Fruit fly (Drosophila melanogaster): ENCODE results near the gene CG6576.
A peak's percentile ranks its signal among the peaks of the same experiment; 100 is the strongest.

Gene CG6576

dm6 chr3L:8763037-8763454 lies 7.3 kb downstream of the CG6576 start (continued):
- peak; percentile 3 for TF ChIP-seq shn (GFP tag; optimal IDR thresholded peaks at IDR 0.05)
- no peak for TF ChIP-seq CG1233 (GFP tag; optimal IDR thresholded peaks at IDR 0.05)
- no peak for TF ChIP-seq CG5180 (GFP tag; optimal IDR thresholded peaks at IDR 0.05)
- no peak for TF ChIP-seq rib (GFP tag; IDR thresholded peaks at IDR 0.05)
- TF ChIP-seq ab (GFP tag; optimal IDR thresholded peaks at IDR 0.05): no peak
- no peak for TF ChIP-seq prd (optimal IDR thresholded peaks at IDR 0.05)
- peak; percentile 52; the same call in 1 of the 3 replicates for TF ChIP-seq prd (GFP tag; IDR thresholded peaks at IDR 0.05)
- peak; percentile 32; the same call in 1 of the 2 replicates for TF ChIP-seq E2f1 (GFP tag; IDR thresholded peaks at IDR 0.05)
- TF ChIP-seq Dad (GFP tag; optimal IDR thresholded peaks at IDR 0.05): no peak
- TF ChIP-seq sens-2 (GFP tag; IDR thresholded peaks at IDR 0.05): no peak
- TF ChIP-seq CG11695 (GFP tag; IDR thresholded peaks at IDR 0.05): 0 out of 3 replicates have a peak, but pooled peaks have one; percentile 49
- TF ChIP-seq abd-A (tag; optimal IDR thresholded peaks at IDR 0.05): no peak
- no peak for TF ChIP-seq CG30431 (GFP tag; optimal IDR thresholded peaks at IDR 0.05)
- no peak for TF ChIP-seq CG8478 (optimal IDR thresholded peaks at IDR 0.05)
- peak; percentile 66 for TF ChIP-seq lmd (GFP tag; IDR thresholded peaks at IDR 0.05)
- TF ChIP-seq bbx (GFP tag; IDR thresholded peaks at IDR 0.05; ENCODE audit: partially characterized antibody): no peak
- TF ChIP-seq Hr3 (GFP tag; optimal IDR thresholded peaks at IDR 0.05): peak; percentile 17
- no peak for TF ChIP-seq slp2 (GFP tag; optimal IDR thresholded peaks at IDR 0.05)
- peak; percentile 26 for TF ChIP-seq odd (GFP tag; optimal IDR thresholded peaks at IDR 0.05)
- TF ChIP-seq tio (GFP tag; optimal IDR thresholded peaks at IDR 0.05): peak; percentile 28
- TF ChIP-seq CG14860 (GFP tag; IDR thresholded peaks at IDR 0.05; ENCODE audit: partially characterized antibody): peak; percentile 57; the same call in 2 of the 3 replicates
- peak; percentile 75 for TF ChIP-seq vvl (GFP tag; IDR thresholded peaks at IDR 0.05)
- TF ChIP-seq B-H1 (GFP tag; IDR thresholded peaks at IDR 0.05): peak; percentile 32; the same call in 2 of the 3 replicates
- no peak for TF ChIP-seq CG31388 (GFP tag; optimal IDR thresholded peaks at IDR 0.05)
- TF ChIP-seq MESR4 (GFP tag; optimal IDR thresholded peaks at IDR 0.05): no peak
- TF ChIP-seq hbn (GFP tag; IDR thresholded peaks at IDR 0.05; ENCODE audit: partially characterized antibody): no peak
- TF ChIP-seq CG6254 (GFP tag; optimal IDR thresholded peaks at IDR 0.05): no peak
- TF ChIP-seq ssp (GFP tag; IDR thresholded peaks at IDR 0.05): peak; percentile 43
- peak; percentile 36; the same call in 1 of the 3 replicates for TF ChIP-seq tgo (GFP tag; IDR thresholded peaks at IDR 0.05)
- TF ChIP-seq Atf3 (GFP tag; optimal IDR thresholded peaks at IDR 0.05): no peak
- TF ChIP-seq Bdp1 (GFP tag; optimal IDR thresholded peaks at IDR 0.05): peak; percentile 23
- peak; percentile 23 for TF ChIP-seq grau (tag; optimal IDR thresholded peaks at IDR 0.05)
- no peak for TF ChIP-seq bigmax (GFP tag; optimal IDR thresholded peaks at IDR 0.05)
- no peak for TF ChIP-seq org-1 (GFP tag; optimal IDR thresholded peaks at IDR 0.05)
- no peak for TF ChIP-seq tx (GFP tag; optimal IDR thresholded peaks at IDR 0.05)
- peak; percentile 61 for TF ChIP-seq Hey (tag; optimal IDR thresholded peaks at IDR 0.05)
- no peak for TF ChIP-seq repo (GFP tag; optimal IDR thresholded peaks at IDR 0.05)
- TF ChIP-seq CG17912 (GFP tag; optimal IDR thresholded peaks at IDR 0.05): no peak
- no peak for TF ChIP-seq CG18476 (GFP tag; optimal IDR thresholded peaks at IDR 0.05)
- peak; percentile 73 for TF ChIP-seq ken (GFP tag; IDR thresholded peaks at IDR 0.05)
- no peak for TF ChIP-seq CG11560 (tag; IDR thresholded peaks at IDR 0.05)
- peak; percentile 43; the same call in 2 of the 3 replicates for TF ChIP-seq Aef1 (GFP tag; IDR thresholded peaks at IDR 0.05)
- no peak for TF ChIP-seq Tbp (GFP tag; optimal IDR thresholded peaks at IDR 0.05)
- no peak for TF ChIP-seq MTF-1 (GFP tag; optimal IDR thresholded peaks at IDR 0.05; ENCODE audit: borderline replicate concordance)
- no peak for TF ChIP-seq Max (GFP tag; optimal IDR thresholded peaks at IDR 0.05)
- no peak for TF ChIP-seq dati (GFP tag; IDR thresholded peaks at IDR 0.05)
- TF ChIP-seq Neu2 (GFP tag; optimal IDR thresholded peaks at IDR 0.05; ENCODE audit: borderline replicate concordance): no peak
- TF ChIP-seq Optix (GFP tag; IDR thresholded peaks at IDR 0.05): no peak
- TF ChIP-seq zfh1 (GFP tag; IDR thresholded peaks at IDR 0.05): peak; percentile 39; the same call in 1 of the 3 replicates
- TF ChIP-seq gt (GFP tag; IDR thresholded peaks at IDR 0.05): no peak
- TF ChIP-seq nom (GFP tag; optimal IDR thresholded peaks at IDR 0.05): no peak
- TF ChIP-seq Ets97D (GFP tag; optimal IDR thresholded peaks at IDR 0.05): no peak
